Worm (Caenorhabditis elegans): ENCODE measurements around the gene ncs-3.

DNA sequence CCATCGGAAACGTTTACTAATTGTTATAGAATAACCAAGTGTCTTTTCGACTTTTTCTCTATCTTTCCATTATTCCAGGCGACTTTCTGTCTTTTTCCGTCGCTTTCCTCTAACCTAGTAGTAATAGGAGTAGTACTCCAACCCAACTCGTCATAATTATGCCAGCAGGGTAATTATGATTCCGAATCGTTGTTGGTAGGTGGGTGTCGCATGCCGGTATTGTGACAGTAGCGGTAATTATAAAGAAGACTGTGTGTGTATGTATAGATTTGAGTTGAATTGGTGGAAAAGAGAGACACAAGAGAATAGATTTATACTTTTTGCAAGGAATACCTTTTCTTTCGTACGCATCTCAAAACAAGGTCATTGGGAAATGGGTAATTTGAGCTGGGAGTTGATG lies 48.9 kb upstream of the ncs-3 start:
- TF ChIP-seq him-1 (tag; optimal IDR thresholded peaks at IDR 0.05) (no peak), W03F9.2 (tag; optimal IDR thresholded peaks at IDR 0.05) (no peak), dao-5 (tag; optimal IDR thresholded peaks at IDR 0.05) (no peak)

Data from whole organism, L4/young adult.